Fruit fly (Drosophila melanogaster) whole organism, embryonic: ENCODE data around the gene CG15480.

ENCODE experiments used
- Atf3 ChIP-seq: fragments of 200-800 bp; sonication (Bioruptor generic); optimal IDR thresholded peaks from 3 replicates; lab custom pipeline; 2016; ENCODE audit warnings: missing biosample characterization, missing genetic modification characterization
- B-H1 ChIP-seq: fragments of 200-800 bp; sonication (Bioruptor generic); IDR thresholded peaks from 3 replicates; pipeline ENCODE4 v1.3.6; 2022; ENCODE audit warnings: missing biosample characterization, missing genetic modification characterization
- B-H2 ChIP-seq: fragments of 200-800 bp; sonication (Bioruptor generic); optimal IDR thresholded peaks from 2 replicates; lab custom pipeline; 2018; ENCODE audit warnings: missing biosample characterization, mild to moderate bottlenecking, missing genetic modification characterization
- CG1024 ChIP-seq: fragments of 200-800 bp; sonication (Bioruptor generic); IDR thresholded peaks from 2 replicates; pipeline ENCODE4 v1.3.6; 2022; ENCODE audit warnings: missing biosample characterization, missing genetic modification characterization
- CG11456 ChIP-seq: fragments of 200-800 bp; sonication (Bioruptor generic); IDR thresholded peaks from 3 replicates; pipeline ENCODE4 v1.3.6; 2022; ENCODE audit warnings: missing biosample characterization, missing genetic modification characterization
- CG12104 ChIP-seq: fragments of 200-800 bp; sonication (Bioruptor generic); optimal IDR thresholded peaks from 3 replicates; lab custom pipeline; 2016; ENCODE audit warnings: missing biosample characterization, missing genetic modification characterization
- CG1233 ChIP-seq: fragments of 200-800 bp; sonication (Bioruptor generic); optimal IDR thresholded peaks from 4 replicates; lab custom pipeline; 2018; ENCODE audit warnings: missing biosample characterization, mild to moderate bottlenecking, missing genetic modification characterization
- CG13424 ChIP-seq: fragments of 200-800 bp; sonication (Bioruptor generic); optimal IDR thresholded peaks from 2 replicates; lab custom pipeline; 2019; ENCODE audit warnings: missing biosample characterization, mild to moderate bottlenecking, missing genetic modification characterization, moderate library complexity
- CG13624 ChIP-seq: fragments of 200-800 bp; sonication (Bioruptor generic); optimal IDR thresholded peaks from 2 replicates; lab custom pipeline; 2016; ENCODE audit warnings: missing biosample characterization, missing genetic modification characterization
- CG13894 ChIP-seq: fragments of 200-800 bp; sonication (Bioruptor generic); optimal IDR thresholded peaks from 3 replicates; lab custom pipeline; 2018; ENCODE audit warnings: missing biosample characterization, mild to moderate bottlenecking, missing genetic modification characterization, moderate library complexity
- CG14860 ChIP-seq: fragments of 200-800 bp; sonication (Bioruptor generic); IDR thresholded peaks from 3 replicates; pipeline ENCODE4 v1.3.6; 2022; ENCODE audit warnings: missing biosample characterization, missing genetic modification characterization; ENCODE audit not compliant: partially characterized antibody
- CG15514 ChIP-seq: fragments of 200-800 bp; sonication (Bioruptor generic); optimal IDR thresholded peaks from 3 replicates; lab custom pipeline; 2017; ENCODE audit warnings: missing biosample characterization, missing genetic modification characterization, mild to moderate bottlenecking, moderate library complexity, missing genetic modification reagents
- CG16813 ChIP-seq: fragments of 200-800 bp; sonication (Bioruptor generic); IDR thresholded peaks from 3 replicates; pipeline ENCODE4 v1.3.6; 2022; ENCODE audit warnings: missing biosample characterization, missing genetic modification characterization; ENCODE audit not compliant: partially characterized antibody
- CG17612 ChIP-seq: fragments of 200-800 bp; sonication (Bioruptor generic); IDR thresholded peaks from 2 replicates; pipeline ENCODE4 v1.3.6; 2022; ENCODE audit warnings: missing biosample characterization, missing genetic modification characterization
- CG18262 ChIP-seq: fragments of 200-800 bp; optimal IDR thresholded peaks from 3 replicates; lab custom pipeline; 2019; ENCODE audit warnings: missing biosample characterization, mild to moderate bottlenecking, missing genetic modification characterization, moderate library complexity
- CG4730 ChIP-seq: fragments of 200-800 bp; sonication (Bioruptor generic); IDR thresholded peaks from 2 replicates; pipeline ENCODE4 v1.3.6; 2022; ENCODE audit warnings: missing biosample characterization, missing genetic modification characterization
- CG6272 ChIP-seq: fragments of 200-800 bp; sonication (Bioruptor generic); IDR thresholded peaks from 2 replicates; pipeline ENCODE4 v1.3.6; 2022; ENCODE audit warnings: missing biosample characterization, missing genetic modification characterization
- CG8765 ChIP-seq: fragments of 200-800 bp; sonication (Bioruptor generic); IDR thresholded peaks from 2 replicates; pipeline ENCODE4 v1.3.6; 2022; ENCODE audit warnings: missing biosample characterization, missing genetic modification characterization
- CG9817 ChIP-seq: fragments of 200-800 bp; sonication (Bioruptor generic); optimal IDR thresholded peaks from 2 replicates; lab custom pipeline; 2018; ENCODE audit warnings: missing biosample characterization, mild to moderate bottlenecking, missing genetic modification characterization, moderate library complexity
- CG9932 ChIP-seq: fragments of 200-800 bp; sonication (Bioruptor generic); IDR thresholded peaks from 2 replicates; pipeline ENCODE4 v1.3.6; 2022; ENCODE audit warnings: missing biosample characterization, missing genetic modification characterization
- Camta ChIP-seq: fragments of 200-800 bp; sonication (Bioruptor generic); optimal IDR thresholded peaks from 2 replicates; lab custom pipeline; 2016; ENCODE audit warnings: missing biosample characterization, missing genetic modification characterization
- CoRest ChIP-seq: fragments of 200-800 bp; sonication (Bioruptor generic); optimal IDR thresholded peaks from 3 replicates; lab custom pipeline; 2018; ENCODE audit warnings: missing biosample characterization, mild to moderate bottlenecking, missing genetic modification characterization, moderate library complexity
- Dip3 ChIP-seq: fragments of 200-800 bp; sonication (Bioruptor generic); optimal IDR thresholded peaks from 3 replicates; lab custom pipeline; 2016; ENCODE audit warnings: missing biosample characterization, missing genetic modification characterization
- Ets97D ChIP-seq: fragments of 200-800 bp; sonication (Bioruptor generic); optimal IDR thresholded peaks from 3 replicates; lab custom pipeline; 2016; ENCODE audit warnings: missing biosample characterization, missing genetic modification characterization
- HmgZ ChIP-seq: fragments of 200-800 bp; sonication (Bioruptor generic); optimal IDR thresholded peaks from 2 replicates; lab custom pipeline; 2018; ENCODE audit warnings: missing biosample characterization, mild to moderate bottlenecking, missing genetic modification characterization
- Hr51 ChIP-seq, 2 experiments: fragments of 200-800 bp; sonication (Bioruptor generic); optimal IDR thresholded peaks; 2 replicates in 1 of 2; 3 replicates in 1 of 2; lab custom pipeline; 2016 to 2018; ENCODE audit warnings: missing biosample characterization in 2 of 2, missing genetic modification characterization in 2 of 2, mild to moderate bottlenecking in 1 of 2, moderate library complexity in 1 of 2
- MBD-R2 ChIP-seq: fragments of 200-800 bp; sonication (Bioruptor generic); IDR thresholded peaks from 2 replicates; pipeline ENCODE4 v1.3.6; 2022; ENCODE audit warnings: missing biosample characterization, missing genetic modification characterization
- Mad ChIP-seq: fragments of 200-800 bp; sonication (Bioruptor generic); optimal IDR thresholded peaks from 2 replicates; lab custom pipeline; 2016; ENCODE audit warnings: missing biosample characterization, missing genetic modification characterization
- Mrtf ChIP-seq: fragments of 200-800 bp; sonication (Bioruptor generic); IDR thresholded peaks from 3 replicates; pipeline ENCODE4 v1.3.6; 2022; ENCODE audit warnings: missing biosample characterization, missing genetic modification characterization
- Opbp ChIP-seq: fragments of 200-800 bp; sonication (Bioruptor generic); IDR thresholded peaks from 3 replicates; pipeline ENCODE4 v1.3.6; 2022; ENCODE audit warnings: missing biosample characterization, missing genetic modification characterization; ENCODE audit not compliant: partially characterized antibody
- Pdp1 ChIP-seq, 2 experiments: fragments of 200-800 bp; sonication (Bioruptor generic); optimal IDR thresholded peaks; 3 replicates each; lab custom pipeline; 2016; ENCODE audit warnings: missing biosample characterization in 2 of 2, missing genetic modification characterization in 2 of 2, mild to moderate bottlenecking in 1 of 2, moderate library complexity in 1 of 2
- Spps ChIP-seq: fragments of 200-800 bp; sonication (Bioruptor generic); optimal IDR thresholded peaks from 2 replicates; lab custom pipeline; 2018; ENCODE audit warnings: missing biosample characterization, mild to moderate bottlenecking, missing genetic modification characterization
- ash1 ChIP-seq: fragments of 200-800 bp; sonication (Bioruptor generic); optimal IDR thresholded peaks from 2 replicates; lab custom pipeline; 2018; ENCODE audit warnings: missing biosample characterization, mild to moderate bottlenecking, missing genetic modification characterization
- bbx ChIP-seq: fragments of 200-800 bp; sonication (Bioruptor generic); IDR thresholded peaks from 2 replicates; pipeline ENCODE4 v1.3.6; 2022; ENCODE audit warnings: missing biosample characterization, missing genetic modification characterization; ENCODE audit not compliant: partially characterized antibody
- ftz-f1 ChIP-seq: fragments of 200-800 bp; sonication (Bioruptor generic); optimal IDR thresholded peaks from 2 replicates; lab custom pipeline; 2016; ENCODE audit warnings: missing biosample characterization, missing genetic modification characterization
- gce ChIP-seq: fragments of 200-800 bp; sonication (Bioruptor generic); IDR thresholded peaks from 3 replicates; pipeline ENCODE4 v1.3.6; 2022; ENCODE audit warnings: missing biosample characterization, missing genetic modification characterization
- grau ChIP-seq: fragments of 200-800 bp; optimal IDR thresholded peaks from 3 replicates; lab custom pipeline; 2019; ENCODE audit warnings: missing biosample characterization, mild to moderate bottlenecking, missing genetic modification characterization, moderate library complexity
- inv ChIP-seq: fragments of 200-800 bp; sonication (Bioruptor generic); IDR thresholded peaks from 2 replicates; pipeline ENCODE4 v1.3.6; 2022; ENCODE audit warnings: missing biosample characterization, missing genetic modification characterization; ENCODE audit not compliant: partially characterized antibody
- mam ChIP-seq: fragments of 200-800 bp; sonication (Bioruptor generic); optimal IDR thresholded peaks from 3 replicates; lab custom pipeline; 2016; ENCODE audit warnings: missing biosample characterization, missing genetic modification characterization
- pros ChIP-seq: fragments of 200-800 bp; sonication (Bioruptor generic); optimal IDR thresholded peaks from 3 replicates; lab custom pipeline; 2019; ENCODE audit warnings: missing biosample characterization, mild to moderate bottlenecking, missing genetic modification characterization, moderate library complexity
- ranshi ChIP-seq: fragments of 200-800 bp; sonication (Bioruptor generic); IDR thresholded peaks from 2 replicates; pipeline ENCODE4 v1.3.6; 2022; ENCODE audit warnings: missing biosample characterization, missing genetic modification characterization
- sens ChIP-seq: fragments of 200-800 bp; sonication (Bioruptor generic); peaks from one replicate; lab custom pipeline; 2016; ENCODE audit warnings: missing biosample characterization, missing genetic modification characterization
- ssp ChIP-seq: fragments of 200-800 bp; sonication (Bioruptor generic); IDR thresholded peaks from 2 replicates; pipeline ENCODE4 v1.3.6; 2022; ENCODE audit warnings: missing biosample characterization, missing genetic modification characterization
- stwl ChIP-seq: fragments of 200-800 bp; sonication (Bioruptor generic); optimal IDR thresholded peaks from 3 replicates; lab custom pipeline; 2018; ENCODE audit warnings: missing biosample characterization, mild to moderate bottlenecking, missing genetic modification characterization, moderate library complexity
- tgo ChIP-seq: fragments of 200-800 bp; sonication (Bioruptor generic); IDR thresholded peaks from 3 replicates; pipeline ENCODE4 v1.3.6; 2022; ENCODE audit warnings: missing biosample characterization, missing genetic modification characterization
- tin ChIP-seq: fragments of 200-800 bp; sonication (Bioruptor generic); optimal IDR thresholded peaks from 3 replicates; lab custom pipeline; 2016; ENCODE audit warnings: missing biosample characterization, missing genetic modification characterization
- tna ChIP-seq: fragments of 200-800 bp; sonication (Bioruptor generic); IDR thresholded peaks from 2 replicates; pipeline ENCODE4 v1.3.6; 2022; ENCODE audit warnings: missing biosample characterization, missing genetic modification characterization; ENCODE audit not compliant: partially characterized antibody
- tx ChIP-seq: fragments of 200-800 bp; sonication (Bioruptor generic); optimal IDR thresholded peaks from 2 replicates; lab custom pipeline; 2016; ENCODE audit warnings: missing biosample characterization, missing genetic modification characterization

CG15480 gene

DNA sequence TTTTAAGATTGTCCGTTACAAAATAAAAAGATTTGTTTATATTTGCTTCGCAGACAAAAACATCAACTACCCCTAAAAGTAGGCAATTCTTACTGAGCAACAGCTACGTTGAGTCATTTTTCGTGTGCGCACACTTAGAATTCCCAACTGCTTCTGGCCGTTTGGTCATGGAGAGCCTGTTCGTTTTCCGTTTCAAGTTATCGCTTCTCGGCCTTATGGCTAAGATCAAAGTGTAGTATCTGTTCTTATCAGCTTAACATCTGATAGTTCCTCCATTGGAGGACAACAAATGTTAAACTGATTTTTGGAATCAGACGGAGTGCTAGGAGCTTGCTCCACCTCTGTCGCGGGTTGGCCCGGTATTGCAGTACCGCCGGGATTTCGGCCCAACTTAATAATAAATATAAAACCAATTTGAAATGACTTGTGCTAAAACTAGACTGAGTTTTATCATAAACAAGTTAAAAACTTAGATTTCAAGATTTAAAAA, 9.4 kb downstream of the CG15480 start:
- TF ChIP-seq CG6272 (GFP tag; lab: Robert Waterston, UW) = peak; percentile 28; the same call in 1 of the 2 replicates
- peak; percentile 93 for TF ChIP-seq sens
- peak; percentile 36 for TF ChIP-seq CoRest (tag; lab: Kevin White, UChicago)
- TF ChIP-seq CG13894 (tag; lab: Kevin White, UChicago) = peak; percentile 90
- TF ChIP-seq ssp = peak; percentile 29; the same call in 1 of the 2 replicates
- peak; percentile 5 for TF ChIP-seq stwl (tag; lab: Kevin White, UChicago)
- peak; percentile 46; the same call in 1 of the 2 replicates for TF ChIP-seq CG8765 (GFP tag; lab: Robert Waterston, UW)
- TF ChIP-seq Dip3 (GFP tag; lab: Kevin White, UChicago) = peak; percentile 28
- peak; percentile 72 for TF ChIP-seq Opbp (GFP tag; lab: Robert Waterston, UW)
- peak; percentile 40 for TF ChIP-seq tin
- TF ChIP-seq Spps = peak; percentile 15
- 0 out of 2 replicates have a peak, but pooled peaks have one; percentile 58 for TF ChIP-seq ranshi
- peak; percentile 1 for TF ChIP-seq CG13424 (tag; lab: Kevin White, UChicago)
- peak; percentile 70 for TF ChIP-seq Mad (GFP tag; lab: Kevin White, UChicago)
- TF ChIP-seq inv (GFP tag; lab: Robert Waterston, UW) = peak; percentile 33; the same call in 1 of the 2 replicates
- TF ChIP-seq mam = peak; percentile 36
- peak in 1 of 2 experiments; percentile 47 for TF ChIP-seq Hr51 (GFP tag; optimal IDR thresholded peaks at IDR 0.05; lab: Kevin White, UChicago)
- peak; percentile 69; the same call in 1 of the 3 replicates for TF ChIP-seq CG11456 (GFP tag; lab: Robert Waterston, UW)
- TF ChIP-seq MBD-R2 (GFP tag; lab: Robert Waterston, UW) = peak; percentile 34; the same call in 1 of the 2 replicates
- TF ChIP-seq CG14860 = peak; percentile 48
- peak; percentile 51 for TF ChIP-seq tx
- 0 out of 3 replicates have a peak, but pooled peaks have one; percentile 15 for TF ChIP-seq Mrtf (GFP tag; lab: Robert Waterston, UW)
- TF ChIP-seq CG17612 (GFP tag; lab: Robert Waterston, UW) = peak; percentile 47; the same call in 1 of the 2 replicates
- TF ChIP-seq Atf3 (GFP tag; lab: Kevin White, UChicago) = peak; percentile 21
- TF ChIP-seq CG16813 (GFP tag; lab: Robert Waterston, UW) = peak; percentile 54; the same call in 2 of the 3 replicates
- TF ChIP-seq bbx (GFP tag; lab: Robert Waterston, UW) = peak; percentile 77
- peak; percentile 44; the same call in 1 of the 2 replicates for TF ChIP-seq CG4730 (GFP tag; lab: Robert Waterston, UW)
- TF ChIP-seq B-H1 (GFP tag; lab: Robert Waterston, UW) = peak; percentile 40; the same call in 1 of the 3 replicates
- peak; percentile 98 for TF ChIP-seq pros (GFP tag; lab: Kevin White, UChicago)
- TF ChIP-seq tgo (GFP tag; lab: Robert Waterston, UW) = peak; percentile 47; the same call in 2 of the 3 replicates
- peak; percentile 55 for TF ChIP-seq tna (GFP tag; lab: Robert Waterston, UW)
- peak; percentile 26 for TF ChIP-seq CG9817 (tag; lab: Kevin White, UChicago)
- peak; percentile 50 to 60 for TF ChIP-seq Pdp1 (GFP tag; optimal IDR thresholded peaks at IDR 0.05; lab: Kevin White, UChicago)
- TF ChIP-seq CG1233 (GFP tag; lab: Kevin White, UChicago) = peak; percentile 67
- TF ChIP-seq CG18262 = peak; percentile 44
- peak; percentile 28 for TF ChIP-seq CG15514 (GFP tag; lab: Kevin White, UChicago)
- TF ChIP-seq CG12104 (GFP tag; lab: Kevin White, UChicago) = peak; percentile 5
- peak; percentile 23 for TF ChIP-seq ash1
- TF ChIP-seq Camta (GFP tag; lab: Kevin White, UChicago) = peak; percentile 50
- peak; percentile 13 for TF ChIP-seq ftz-f1 (GFP tag; lab: Kevin White, UChicago)
- peak; percentile 25 for TF ChIP-seq HmgZ (tag; lab: Kevin White, UChicago)
- TF ChIP-seq Ets97D (GFP tag; lab: Kevin White, UChicago) = peak; percentile 33
- TF ChIP-seq CG1024 (GFP tag; lab: Robert Waterston, UW) = peak; percentile 50; the same call in 1 of the 2 replicates
- TF ChIP-seq CG9932 = peak; percentile 59; the same call in 1 of the 2 replicates
- TF ChIP-seq CG13624 (GFP tag; lab: Kevin White, UChicago) = peak; percentile 71
- peak; percentile 39 for TF ChIP-seq B-H2
- peak; percentile 41 for TF ChIP-seq grau (tag; lab: Kevin White, UChicago)
- 0 out of 3 replicates have a peak, but pooled peaks have one; percentile 55 for TF ChIP-seq gce (GFP tag; lab: Robert Waterston, UW)
